Fruit fly (Drosophila melanogaster) whole organism, embryonic: ENCODE measurements around the gene PolD2.

Experiments
- ATbp ChIP-seq: fragments of 200-800 bp; sonication (Bioruptor generic); optimal IDR thresholded peaks from 2 replicates; lab custom pipeline; 2017; ENCODE audit warnings: missing biosample characterization, mild to moderate bottlenecking, missing genetic modification characterization, missing genetic modification reagents
- Adf1 ChIP-seq: fragments of 200-800 bp; sonication (Bioruptor generic); IDR thresholded peaks from 2 replicates; pipeline ENCODE4 v1.3.6; 2022; ENCODE audit warnings: missing biosample characterization, missing genetic modification characterization
- Bgb ChIP-seq: fragments of 200-800 bp; sonication (Bioruptor generic); IDR thresholded peaks from 2 replicates; pipeline ENCODE4 v1.3.6; 2022; ENCODE audit warnings: missing biosample characterization, missing genetic modification characterization; ENCODE audit not compliant: partially characterized antibody
- BtbVII ChIP-seq: fragments of 200-800 bp; sonication (Bioruptor generic); optimal IDR thresholded peaks from 3 replicates; lab custom pipeline; 2017; ENCODE audit warnings: missing biosample characterization, mild to moderate bottlenecking, missing genetic modification characterization
- Bteb2 ChIP-seq: fragments of 200-800 bp; sonication (Bioruptor generic); optimal IDR thresholded peaks from 2 replicates; lab custom pipeline; 2016; ENCODE audit warnings: missing biosample characterization, missing genetic modification characterization
- CG10366 ChIP-seq: fragments of 200-800 bp; sonication (Bioruptor generic); IDR thresholded peaks from 2 replicates; pipeline ENCODE4 v1.3.6; 2022; ENCODE audit warnings: missing biosample characterization, missing genetic modification characterization
- CG10431 ChIP-seq: fragments of 200-800 bp; sonication (Bioruptor generic); optimal IDR thresholded peaks from 3 replicates; lab custom pipeline; 2018; ENCODE audit warnings: missing biosample characterization, mild to moderate bottlenecking, missing genetic modification characterization
- CG10654 ChIP-seq: fragments of 200-800 bp; sonication (Bioruptor generic); optimal IDR thresholded peaks from 2 replicates; lab custom pipeline; 2016; ENCODE audit warnings: missing biosample characterization, missing genetic modification characterization
- CG11247 ChIP-seq: fragments of 200-800 bp; sonication (Bioruptor generic); IDR thresholded peaks from 2 replicates; pipeline ENCODE4 v1.3.6; 2022; ENCODE audit warnings: missing biosample characterization, missing genetic modification characterization
- CG11504 ChIP-seq: fragments of 200-800 bp; sonication (Bioruptor generic); optimal IDR thresholded peaks from 3 replicates; lab custom pipeline; 2019; ENCODE audit warnings: missing biosample characterization, mild to moderate bottlenecking, missing genetic modification characterization, moderate library complexity
- CG12155 ChIP-seq: fragments of 200-800 bp; sonication (Bioruptor generic); optimal IDR thresholded peaks from 3 replicates; lab custom pipeline; 2016; ENCODE audit warnings: missing biosample characterization, missing genetic modification characterization
- CG12744 ChIP-seq: fragments of 200-800 bp; sonication (Bioruptor generic); optimal IDR thresholded peaks from 2 replicates; lab custom pipeline; 2016; ENCODE audit warnings: missing biosample characterization, missing genetic modification characterization
- CG13624 ChIP-seq: fragments of 200-800 bp; sonication (Bioruptor generic); optimal IDR thresholded peaks from 2 replicates; lab custom pipeline; 2016; ENCODE audit warnings: missing biosample characterization, missing genetic modification characterization
- CG18764 ChIP-seq: fragments of 200-800 bp; sonication (Bioruptor generic); optimal IDR thresholded peaks from 3 replicates; lab custom pipeline; 2016; ENCODE audit warnings: missing biosample characterization, missing genetic modification characterization
- CG31365 ChIP-seq: fragments of 200-800 bp; sonication (Bioruptor generic); optimal IDR thresholded peaks from 2 replicates; lab custom pipeline; 2018; ENCODE audit warnings: missing biosample characterization, mild to moderate bottlenecking, missing genetic modification characterization
- CG31441 ChIP-seq: fragments of 200-800 bp; sonication (Bioruptor generic); IDR thresholded peaks from 2 replicates; pipeline ENCODE4 v1.3.6; 2022; ENCODE audit warnings: missing biosample characterization, missing genetic modification characterization
- CG3838 ChIP-seq: fragments of 200-800 bp; sonication (Bioruptor generic); optimal IDR thresholded peaks from 3 replicates; lab custom pipeline; 2016; ENCODE audit warnings: missing biosample characterization, missing genetic modification characterization
- CG4282 ChIP-seq: fragments of 200-800 bp; sonication (Bioruptor generic); optimal IDR thresholded peaks from 2 replicates; lab custom pipeline; 2016; ENCODE audit warnings: missing biosample characterization, missing genetic modification characterization
- CG4328 ChIP-seq: fragments of 200-800 bp; sonication (Bioruptor generic); optimal IDR thresholded peaks from 3 replicates; lab custom pipeline; 2017; ENCODE audit warnings: missing biosample characterization, missing genetic modification reagents, missing genetic modification characterization
- CG6272 ChIP-seq: fragments of 200-800 bp; sonication (Bioruptor generic); IDR thresholded peaks from 2 replicates; pipeline ENCODE4 v1.3.6; 2022; ENCODE audit warnings: missing biosample characterization, missing genetic modification characterization
- CG7928 ChIP-seq: fragments of 200-800 bp; sonication (Bioruptor generic); optimal IDR thresholded peaks from 2 replicates; lab custom pipeline; 2017; ENCODE audit warnings: missing biosample characterization, mild to moderate bottlenecking, missing genetic modification characterization
- CG8089 ChIP-seq: fragments of 200-800 bp; sonication (Bioruptor generic); optimal IDR thresholded peaks from 3 replicates; lab custom pipeline; 2016; ENCODE audit warnings: missing biosample characterization, missing genetic modification characterization
- CG9215 ChIP-seq: fragments of 200-800 bp; sonication (Bioruptor generic); IDR thresholded peaks from 2 replicates; pipeline ENCODE4 v1.3.6; 2022; ENCODE audit warnings: missing biosample characterization, missing genetic modification characterization
- CG9932 ChIP-seq: fragments of 200-800 bp; sonication (Bioruptor generic); IDR thresholded peaks from 2 replicates; pipeline ENCODE4 v1.3.6; 2022; ENCODE audit warnings: missing biosample characterization, missing genetic modification characterization
- Drgx ChIP-seq: fragments of 200-800 bp; sonication (Bioruptor generic); IDR thresholded peaks from 2 replicates; pipeline ENCODE4 v1.3.6; 2022; ENCODE audit warnings: missing biosample characterization, missing genetic modification characterization
- GATAe ChIP-seq: fragments of 200-800 bp; sonication (Bioruptor generic); conservative IDR thresholded peaks from 2 replicates; pipeline ENCODE4 v1.3.6; 2022; ENCODE audit warnings: missing biosample characterization, missing genetic modification characterization
- HLH4C ChIP-seq: fragments of 200-800 bp; sonication (Bioruptor generic); IDR thresholded peaks from 3 replicates; pipeline ENCODE4 v1.3.6; 2022; ENCODE audit warnings: missing biosample characterization, missing genetic modification characterization; ENCODE audit not compliant: partially characterized antibody
- Hand ChIP-seq: fragments of 200-800 bp; sonication (Bioruptor generic); optimal IDR thresholded peaks from 2 replicates; lab custom pipeline; 2017; ENCODE audit warnings: mild to moderate bottlenecking, missing biosample characterization, missing genetic modification reagents, missing genetic modification characterization
- Hr51 ChIP-seq, 2 experiments: fragments of 200-800 bp; sonication (Bioruptor generic); optimal IDR thresholded peaks; 2 replicates in 1 of 2; 3 replicates in 1 of 2; lab custom pipeline; 2016 to 2018; ENCODE audit warnings: missing biosample characterization in 2 of 2, missing genetic modification characterization in 2 of 2, mild to moderate bottlenecking in 1 of 2, moderate library complexity in 1 of 2
- Hr78 ChIP-seq, 2 experiments: fragments of 200-800 bp in 1 of 2; fragments of >200 bp in 1 of 2; sonication (Bioruptor generic) in 1 of 2; optimal IDR thresholded peaks; 2 replicates each; lab custom pipeline; 2017 to 2019; ENCODE audit warnings: missing biosample characterization in 2 of 2, missing genetic modification characterization in 2 of 2, mild to moderate bottlenecking in 1 of 2, moderate library complexity in 1 of 2
- Med ChIP-seq: fragments of 200-800 bp; sonication (Bioruptor generic); peaks from one replicate; lab custom pipeline; 2016; ENCODE audit warnings: missing biosample characterization, missing genetic modification characterization, mild to moderate bottlenecking, inconsistent platforms, moderate library complexity
- Oli ChIP-seq: fragments of 200-800 bp; sonication (Bioruptor generic); optimal IDR thresholded peaks from 2 replicates; lab custom pipeline; 2018; ENCODE audit warnings: missing biosample characterization, mild to moderate bottlenecking, missing genetic modification characterization, moderate library complexity
- Opbp ChIP-seq: fragments of 200-800 bp; sonication (Bioruptor generic); IDR thresholded peaks from 3 replicates; pipeline ENCODE4 v1.3.6; 2022; ENCODE audit warnings: missing biosample characterization, missing genetic modification characterization; ENCODE audit not compliant: partially characterized antibody
- Optix ChIP-seq: fragments of 200-800 bp; sonication (Bioruptor generic); IDR thresholded peaks from 3 replicates; pipeline ENCODE4 v1.3.6; 2022; ENCODE audit warnings: missing biosample characterization, missing genetic modification characterization
- Taf1 ChIP-seq: fragments of 200-800 bp; sonication (Bioruptor generic); IDR thresholded peaks from 2 replicates; pipeline ENCODE4 v1.3.6; 2022; ENCODE audit warnings: missing biosample characterization, missing genetic modification characterization
- aop ChIP-seq: fragments of 200-800 bp; sonication (Bioruptor generic); IDR thresholded peaks from 2 replicates; pipeline ENCODE4 v1.3.6; 2022; ENCODE audit warnings: missing biosample characterization, missing genetic modification characterization
- ci ChIP-seq: fragments of 200-800 bp; sonication (Bioruptor generic); IDR thresholded peaks from 3 replicates; pipeline ENCODE4 v1.3.6; 2022; ENCODE audit warnings: missing biosample characterization, missing genetic modification characterization
- crp ChIP-seq, 2 experiments: fragments of 200-800 bp; sonication (Bioruptor generic); optimal IDR thresholded peaks; 2 replicates in 1 of 2; 3 replicates in 1 of 2; lab custom pipeline; 2017; ENCODE audit warnings: missing biosample characterization in 2 of 2, missing genetic modification characterization in 2 of 2, mild to moderate bottlenecking in 1 of 2, moderate library complexity in 1 of 2
- fd3F ChIP-seq: fragments of 200-800 bp; sonication (Bioruptor generic); optimal IDR thresholded peaks from 2 replicates; lab custom pipeline; 2018; ENCODE audit warnings: missing biosample characterization, mild to moderate bottlenecking, missing genetic modification characterization, moderate library complexity
- fru ChIP-seq: fragments of >200 bp; optimal IDR thresholded peaks from 2 replicates; lab custom pipeline; 2017
- hkb ChIP-seq, 2 experiments: fragments of 200-800 bp in 1 of 2; fragments of >200 bp in 1 of 2; sonication (Bioruptor generic) in 1 of 2; IDR thresholded peaks in 1 of 2; optimal IDR thresholded peaks in 1 of 2; 2 replicates each; pipeline versions ENCODE4 v1.3.6 to Lab custom; 2017 to 2022; ENCODE audit warnings: missing biosample characterization in 1 of 2, missing genetic modification characterization in 1 of 2
- jigr1 ChIP-seq: fragments of 200-800 bp; sonication (Bioruptor generic); IDR thresholded peaks from 3 replicates; pipeline ENCODE4 v1.3.6; 2022; ENCODE audit warnings: missing biosample characterization, missing genetic modification characterization
- ken ChIP-seq: fragments of 200-800 bp; sonication (Bioruptor generic); IDR thresholded peaks from 3 replicates; pipeline ENCODE4 v1.3.6; 2022; ENCODE audit warnings: missing biosample characterization, missing genetic modification characterization
- salm ChIP-seq: fragments of 200-800 bp; sonication (Bioruptor generic); optimal IDR thresholded peaks from 2 replicates; lab custom pipeline; 2018; ENCODE audit warnings: missing biosample characterization, mild to moderate bottlenecking, missing genetic modification characterization
- seq ChIP-seq: fragments of 200-800 bp; sonication (Bioruptor generic); IDR thresholded peaks from 2 replicates; pipeline ENCODE4 v1.3.6; 2022; ENCODE audit warnings: missing biosample characterization, missing genetic modification characterization
- slou ChIP-seq: fragments of 200-800 bp; sonication (Bioruptor generic); optimal IDR thresholded peaks from 3 replicates; lab custom pipeline; 2016; ENCODE audit warnings: missing biosample characterization, missing genetic modification characterization
- sug ChIP-seq: fragments of 200-800 bp; optimal IDR thresholded peaks from 2 replicates; lab custom pipeline; 2019; ENCODE audit warnings: missing biosample characterization, mild to moderate bottlenecking, missing genetic modification characterization, moderate library complexity
- toy ChIP-seq: fragments of 200-800 bp; sonication (Bioruptor generic); IDR thresholded peaks from 2 replicates; pipeline ENCODE4 v1.3.6; 2022; ENCODE audit warnings: missing biosample characterization, missing genetic modification characterization
- unc-4 ChIP-seq: fragments of 200-800 bp; sonication (Bioruptor generic); IDR thresholded peaks from 2 replicates; pipeline ENCODE4 v1.3.6; 2022; ENCODE audit warnings: missing biosample characterization, missing genetic modification characterization; ENCODE audit not compliant: partially characterized antibody
- wek ChIP-seq: fragments of 200-800 bp; sonication (Bioruptor generic); optimal IDR thresholded peaks from 3 replicates; lab custom pipeline; 2018; ENCODE audit warnings: missing biosample characterization, mild to moderate bottlenecking, missing genetic modification characterization, moderate library complexity

Gene PolD2

dm6 chr3L:1742552-1743097 lies 32.8 kb upstream of the PolD2 start (continued):
- TF ChIP-seq Med (GFP tag; lab: Kevin White, UChicago), result peak; percentile 58
- TF ChIP-seq fru (lab: Kevin White, UChicago), result no peak
- TF ChIP-seq ATbp (GFP tag; lab: Kevin White, UChicago), result peak; percentile 48
- TF ChIP-seq CG9215 (GFP tag; lab: Robert Waterston, UW), result no peak
- no peak for TF ChIP-seq CG10431 (GFP tag; lab: Kevin White, UChicago)
- TF ChIP-seq CG12744 (GFP tag; lab: Kevin White, UChicago), result no peak
- no peak for TF ChIP-seq CG10654 (GFP tag; lab: Kevin White, UChicago)
- TF ChIP-seq seq (GFP tag; lab: Robert Waterston, UW), result no peak
- no peak for TF ChIP-seq CG4282 (GFP tag; lab: Kevin White, UChicago)
- peak; percentile 35 for TF ChIP-seq CG31365 (tag; lab: Kevin White, UChicago)
- no peak for TF ChIP-seq CG9932
- no peak for TF ChIP-seq Adf1 (GFP tag; lab: Robert Waterston, UW)
- no peak for TF ChIP-seq crp (GFP tag; optimal IDR thresholded peaks at IDR 0.05; lab: Kevin White, UChicago)
- TF ChIP-seq hkb (optimal IDR thresholded peaks at IDR 0.05; lab: Kevin White, UChicago), result no peak
- TF ChIP-seq hkb (GFP tag; IDR thresholded peaks at IDR 0.05; lab: Robert Waterston, UW), result no peak
- TF ChIP-seq CG12155, result no peak
- TF ChIP-seq CG13624 (GFP tag; lab: Kevin White, UChicago), result no peak
- TF ChIP-seq CG4328 (GFP tag; lab: Kevin White, UChicago), result peak; percentile 31
- no peak for TF ChIP-seq Optix (GFP tag; lab: Robert Waterston, UW)
- TF ChIP-seq Hand (GFP tag; lab: Kevin White, UChicago), result no peak
- no peak for TF ChIP-seq Bgb (GFP tag; lab: Robert Waterston, UW)
- peak; percentile 0 for TF ChIP-seq CG7928 (GFP tag; lab: Kevin White, UChicago)
- TF ChIP-seq BtbVII (GFP tag; lab: Kevin White, UChicago), result peak; percentile 40
- TF ChIP-seq CG11504, result no peak
- TF ChIP-seq CG3838 (GFP tag; lab: Kevin White, UChicago), result no peak
- no peak for TF ChIP-seq Taf1 (GFP tag; lab: Robert Waterston, UW)
- no peak for TF ChIP-seq Opbp (GFP tag; lab: Robert Waterston, UW)
- TF ChIP-seq fd3F (GFP tag; lab: Kevin White, UChicago), result no peak
- TF ChIP-seq slou, result no peak
- no peak for TF ChIP-seq Hr78 (GFP tag; optimal IDR thresholded peaks at IDR 0.05; lab: Kevin White, UChicago)
- no peak for TF ChIP-seq unc-4
- TF ChIP-seq CG18764 (GFP tag; lab: Kevin White, UChicago), result no peak
- no peak for TF ChIP-seq CG6272 (GFP tag; lab: Robert Waterston, UW)
- 0 out of 3 replicates have a peak, but pooled peaks have one; percentile 49 for TF ChIP-seq ken (GFP tag; lab: Robert Waterston, UW)
- TF ChIP-seq salm (tag; lab: Kevin White, UChicago), result peak; percentile 9
- no peak for TF ChIP-seq Oli
- no peak for TF ChIP-seq CG31441 (GFP tag; lab: Robert Waterston, UW)
- TF ChIP-seq CG8089 (GFP tag; lab: Kevin White, UChicago), result no peak
- no peak for TF ChIP-seq GATAe
- TF ChIP-seq ci (GFP tag; lab: Robert Waterston, UW), result peak; percentile 22; the same call in 1 of the 3 replicates
- peak; percentile 98 for TF ChIP-seq sug
- no peak for TF ChIP-seq aop (GFP tag; lab: Robert Waterston, UW)
- peak; percentile 50 for TF ChIP-seq wek (GFP tag; lab: Kevin White, UChicago)
- TF ChIP-seq Hr51 (GFP tag; optimal IDR thresholded peaks at IDR 0.05; lab: Kevin White, UChicago), result no peak
- no peak for TF ChIP-seq Drgx (GFP tag; lab: Robert Waterston, UW)
- no peak for TF ChIP-seq toy
- no peak for TF ChIP-seq CG11247 (GFP tag; lab: Robert Waterston, UW)
- no peak for TF ChIP-seq Bteb2 (GFP tag; lab: Kevin White, UChicago)
- TF ChIP-seq jigr1, result no peak
- 0 out of 2 replicates have a peak, but pooled peaks have one; percentile 3 for TF ChIP-seq CG10366 (GFP tag; lab: Robert Waterston, UW)
- no peak for TF ChIP-seq HLH4C (GFP tag; lab: Robert Waterston, UW)
